Worm (Caenorhabditis elegans) whole organism, L4/young adult: ENCODE results near the gene C01G6.9.

Experiments
- dao-5 ChIP-seq: sonication (generic microtip); optimal IDR thresholded peaks from 2 replicates; lab custom pipeline; 2016; ENCODE audit warnings: missing genotype, missing genetic modification characterization, moderate library complexity, missing compliant biosample characterization
- him-1 ChIP-seq: sonication (generic microtip); optimal IDR thresholded peaks from 2 replicates; lab custom pipeline; 2016; ENCODE audit warnings: missing genotype, missing genetic modification reagents, missing genetic modification characterization, missing compliant biosample characterization

- TF ChIP-seq him-1 (tag; lab: Kevin White, UChicago) (no peak), dao-5 (tag; lab: Kevin White, UChicago) (no peak)
Measured at ce11 chrII:9333714-9334113, 38.1 kb upstream of the C01G6.9 start, which contains the start of gene scp-1.
